Worm (Caenorhabditis elegans) whole organism, L4 larva: ENCODE measurements around the gene nex-4.

Experiments used
- F26F4.8 ChIP-seq: fragments of 200-800 bp; sonication (Bioruptor generic); conservative IDR thresholded peaks from 2 replicates; pipeline ENCODE4 v1.3.6; 2022; ENCODE audit warnings: missing genetic modification characterization, missing compliant biosample characterization
- Y48G9A.11 ChIP-seq: fragments of 200-800 bp; sonication (Bioruptor generic); IDR thresholded peaks from 2 replicates; pipeline ENCODE4 v1.3.6; 2022; ENCODE audit warnings: missing genetic modification reagents, missing genetic modification characterization, missing compliant biosample characterization
- Y5F2A.4 ChIP-seq: fragments of 200-800 bp; sonication (Bioruptor generic); optimal IDR thresholded peaks from 2 replicates; lab custom pipeline; 2018; ENCODE audit warnings: mild to moderate bottlenecking, missing genetic modification characterization, missing compliant biosample characterization
- ZK337.2 ChIP-seq: fragments of 200-800 bp; sonication (Bioruptor generic); IDR thresholded peaks from 2 replicates; pipeline ENCODE4 v1.3.6; 2022; ENCODE audit warnings: missing genetic modification reagents, missing genetic modification characterization, missing compliant biosample characterization
- aha-1 ChIP-seq: fragments of 150-350 bp; peaks from one replicate; lab custom pipeline; 2014; ENCODE audit warnings: missing biosample characterization, missing genetic modification characterization
- attf-4 ChIP-seq: sonication (generic microtip); optimal IDR thresholded peaks from 3 replicates; lab custom pipeline; 2017; ENCODE audit warnings: missing biosample characterization, missing genetic modification characterization
- ceh-20 ChIP-seq: fragments of 200-800 bp; sonication (Bioruptor generic); IDR thresholded peaks from 2 replicates; pipeline ENCODE4 v1.3.6; 2022; ENCODE audit warnings: missing genetic modification reagents, missing genetic modification characterization, missing compliant biosample characterization
- ceh-32 ChIP-seq: sonication (generic microtip); optimal IDR thresholded peaks from 2 replicates; lab custom pipeline; 2016; ENCODE audit warnings: mild to moderate bottlenecking, missing genetic modification characterization, missing compliant biosample characterization; ENCODE audit not compliant: poor library complexity
- ceh-44 ChIP-seq: fragments of 200-800 bp; sonication (Bioruptor generic); IDR thresholded peaks from 2 replicates; pipeline ENCODE4 v1.3.6; 2022; ENCODE audit warnings: missing genetic modification reagents, missing genetic modification characterization, missing compliant biosample characterization
- ceh-62 ChIP-seq: sonication (generic microtip); optimal IDR thresholded peaks from 2 replicates; lab custom pipeline; 2017; ENCODE audit warnings: missing biosample characterization, missing genetic modification characterization
- ctbp-1 ChIP-seq: fragments of 200-800 bp; sonication (Bioruptor generic); IDR thresholded peaks from 2 replicates; pipeline ENCODE4 v1.3.6; 2022; ENCODE audit warnings: missing genetic modification reagents, missing genetic modification characterization, missing compliant biosample characterization
- daf-8 ChIP-seq: fragments of 200-800 bp; sonication (Bioruptor generic); IDR thresholded peaks from 2 replicates; pipeline ENCODE4 v1.3.6; 2022; ENCODE audit warnings: missing genetic modification characterization, missing compliant biosample characterization
- dmd-8 ChIP-seq: fragments of 200-800 bp; sonication (Bioruptor generic); IDR thresholded peaks from 2 replicates; pipeline ENCODE4 v1.3.6; 2022; ENCODE audit warnings: missing genetic modification characterization, missing compliant biosample characterization
- dmd-9 ChIP-seq: fragments of 200-800 bp; sonication (Bioruptor generic); IDR thresholded peaks from 2 replicates; pipeline ENCODE4 v1.3.6; 2022; ENCODE audit warnings: missing genetic modification reagents, missing genetic modification characterization, missing compliant biosample characterization
- dpl-1 ChIP-seq: fragments of 150-350 bp; optimal IDR thresholded peaks from 2 replicates; lab custom pipeline; 2014; ENCODE audit warnings: missing biosample characterization, missing genetic modification reagents, missing genetic modification characterization
- egl-43 ChIP-seq: fragments of 200-800 bp; sonication (Bioruptor generic); IDR thresholded peaks from 2 replicates; pipeline ENCODE4 v1.3.6; 2022; ENCODE audit warnings: missing genetic modification reagents, missing genetic modification characterization, missing compliant biosample characterization
- fkh-10 ChIP-seq: fragments of 150-350 bp; optimal IDR thresholded peaks from 2 replicates; lab custom pipeline; 2014; ENCODE audit warnings: missing biosample characterization, missing genetic modification reagents, missing genetic modification characterization
- fos-1 ChIP-seq: fragments of 150-350 bp; optimal IDR thresholded peaks from 2 replicates; lab custom pipeline; 2014; ENCODE audit warnings: missing biosample characterization, missing genetic modification characterization
- hlh-30 ChIP-seq: sonication (generic microtip); optimal IDR thresholded peaks from 2 replicates; lab custom pipeline; 2017; ENCODE audit warnings: antibody characterized with exemption, mild to moderate bottlenecking, missing genetic modification characterization, missing compliant biosample characterization; ENCODE audit not compliant: insufficient read depth
- lim-7 ChIP-seq: fragments of 200-800 bp; sonication (Bioruptor generic); IDR thresholded peaks from 2 replicates; pipeline ENCODE4 v1.3.6; 2022; ENCODE audit warnings: missing genetic modification characterization, missing compliant biosample characterization
- lin-1 ChIP-seq: fragments of 200-800 bp; sonication (Bioruptor generic); IDR thresholded peaks from 2 replicates; pipeline ENCODE4 v1.3.6; 2022; ENCODE audit warnings: missing genetic modification reagents, missing genetic modification characterization, missing compliant biosample characterization
- lin-13 ChIP-seq: fragments of 150-350 bp; optimal IDR thresholded peaks from 2 replicates; lab custom pipeline; 2014; ENCODE audit warnings: missing biosample characterization, missing genetic modification reagents, missing genetic modification characterization
- lin-15B ChIP-seq: fragments of 150-350 bp; sonication (generic microtip); optimal IDR thresholded peaks from 3 replicates; lab custom pipeline; 2014; ENCODE audit warnings: missing biosample characterization, missing genetic modification characterization
- lin-39 ChIP-seq: fragments of 150-350 bp; optimal IDR thresholded peaks from 2 replicates; lab custom pipeline; 2014; ENCODE audit warnings: missing biosample characterization, missing genetic modification reagents, missing genetic modification characterization
- lsy-2 ChIP-seq, 2 experiments: fragments of 150-350 bp in 1 of 2; sonication (generic microtip) in 1 of 2; optimal IDR thresholded peaks; 2 replicates each; lab custom pipeline; 2014 to 2017; ENCODE audit warnings: missing biosample characterization in 2 of 2, missing genetic modification characterization in 2 of 2
- madf-5 ChIP-seq, 2 experiments: fragments of 200-800 bp; sonication (Bioruptor generic); IDR thresholded peaks; 2 replicates each; pipeline ENCODE4 v1.3.6; 2022; ENCODE audit warnings: missing compliant biosample characterization in 2 of 2, missing genetic modification characterization in 2 of 2
- madf-9 ChIP-seq: fragments of 200-800 bp; sonication (Bioruptor generic); conservative IDR thresholded peaks from 2 replicates; pipeline ENCODE4 v1.3.6; 2022; ENCODE audit warnings: missing genetic modification reagents, missing genetic modification characterization, missing compliant biosample characterization
- mes-2 ChIP-seq: sonication (generic microtip); optimal IDR thresholded peaks from 2 replicates; lab custom pipeline; 2016; ENCODE audit warnings: missing genotype, mild to moderate bottlenecking, missing genetic modification characterization, missing compliant biosample characterization; ENCODE audit not compliant: poor library complexity, severe bottlenecking
- mxl-3 ChIP-seq: fragments of 200-800 bp; sonication (Bioruptor generic); optimal IDR thresholded peaks from 2 replicates; lab custom pipeline; 2018; ENCODE audit warnings: mild to moderate bottlenecking, missing genetic modification characterization, missing compliant biosample characterization
- nhr-237 ChIP-seq: sonication (generic microtip); optimal IDR thresholded peaks from 2 replicates; lab custom pipeline; 2017; ENCODE audit warnings: missing biosample characterization, missing genetic modification characterization
- nhr-28 ChIP-seq: fragments of 150-350 bp; optimal IDR thresholded peaks from 2 replicates; lab custom pipeline; 2014; ENCODE audit warnings: missing biosample characterization, missing genetic modification characterization
- pqm-1 ChIP-seq: sonication (generic microtip); optimal IDR thresholded peaks from 2 replicates; lab custom pipeline; 2017; ENCODE audit warnings: missing biosample characterization, missing genetic modification characterization
- rbr-2 ChIP-seq: sonication (generic microtip); optimal IDR thresholded peaks from 2 replicates; lab custom pipeline; 2016; ENCODE audit warnings: missing genotype, missing genetic modification characterization, missing compliant biosample characterization
- sdz-12 ChIP-seq: fragments of 200-800 bp; sonication (Bioruptor generic); optimal IDR thresholded peaks from 2 replicates; lab custom pipeline; 2018; ENCODE audit warnings: mild to moderate bottlenecking, missing genetic modification characterization, missing compliant biosample characterization
- set-16 ChIP-seq: fragments of 200-800 bp; sonication (Bioruptor generic); IDR thresholded peaks from 2 replicates; pipeline ENCODE4 v1.3.6; 2022; ENCODE audit warnings: missing genetic modification reagents, missing genetic modification characterization, missing compliant biosample characterization
- skn-1 ChIP-seq: fragments of 150-350 bp; optimal IDR thresholded peaks from 2 replicates; lab custom pipeline; 2014; ENCODE audit warnings: missing biosample characterization, missing genetic modification characterization
- snpc-1.2 ChIP-seq: fragments of 200-800 bp; sonication (Bioruptor generic); IDR thresholded peaks from 2 replicates; pipeline ENCODE4 v1.3.6; 2022; ENCODE audit warnings: missing genetic modification reagents, missing genetic modification characterization, missing compliant biosample characterization
- spr-3 ChIP-seq: fragments of 200-800 bp; sonication (Bioruptor generic); optimal IDR thresholded peaks from 2 replicates; lab custom pipeline; 2018; ENCODE audit warnings: mild to moderate bottlenecking, missing genetic modification characterization, missing compliant biosample characterization
- tag-97 ChIP-seq: fragments of 200-800 bp; sonication (Bioruptor generic); IDR thresholded peaks from 2 replicates; pipeline ENCODE4 v1.3.6; 2022; ENCODE audit warnings: missing genetic modification characterization, missing compliant biosample characterization
- unc-39 ChIP-seq: sonication (generic microtip); optimal IDR thresholded peaks from 2 replicates; lab custom pipeline; 2017; ENCODE audit warnings: missing biosample characterization, missing genetic modification characterization
- unc-62 ChIP-seq, 3 experiments: fragments of 150-350 bp in 1 of 3; sonication (generic microtip); optimal IDR thresholded peaks in 2 of 3; peaks in 1 of 3; 1 replicate in 1 of 3; 2 replicates in 2 of 3; lab custom pipeline; 2014 to 2017; ENCODE audit warnings: missing biosample characterization in 3 of 3, missing genetic modification characterization in 3 of 3, missing genetic modification reagents in 3 of 3, missing genotype in 1 of 3
- vab-7 ChIP-seq: fragments of 200-800 bp; sonication (Bioruptor generic); IDR thresholded peaks from 2 replicates; pipeline ENCODE4 v1.3.6; 2022; ENCODE audit warnings: missing genetic modification reagents, missing genetic modification characterization, missing compliant biosample characterization
- zip-11 ChIP-seq: fragments of 200-800 bp; sonication (Bioruptor generic); IDR thresholded peaks from 2 replicates; pipeline ENCODE4 v1.3.6; 2022; ENCODE audit warnings: missing genetic modification characterization, missing compliant biosample characterization
- ztf-11 ChIP-seq: fragments of 150-350 bp; optimal IDR thresholded peaks from 2 replicates; lab custom pipeline; 2014; ENCODE audit warnings: missing biosample characterization, missing genetic modification characterization

The nex-4 gene

ce11 chrV:4851138-4851537 is at the start of gene nex-4:
Gene nex-4, plus strand, starts transcription at chrV:4851438.
- TF ChIP-seq ceh-62 (tag; lab: Kevin White, UChicago), result no peak
- no peak for TF ChIP-seq Y48G9A.11 (GFP tag; lab: Robert Waterston, UW)
- no peak for TF ChIP-seq daf-8 (GFP tag; lab: Robert Waterston, UW)
- no peak for TF ChIP-seq zip-11
- TF ChIP-seq tag-97 (GFP tag; lab: Robert Waterston, UW), result no peak
- TF ChIP-seq ztf-11 (tag; lab: Kevin White, UChicago), result no peak
- no peak for TF ChIP-seq lim-7 (GFP tag; lab: Robert Waterston, UW)
- no peak for TF ChIP-seq ceh-44
- TF ChIP-seq vab-7, result no peak
- no peak for TF ChIP-seq ZK337.2 (GFP tag; lab: Robert Waterston, UW)
- no peak for TF ChIP-seq rbr-2 (tag; lab: Kevin White, UChicago)
- TF ChIP-seq pqm-1, result no peak

ce11 chrV:4801943-4802342 is 49.3 kb upstream of the nex-4 start:
- no peak for TF ChIP-seq nhr-237 (tag; lab: Kevin White, UChicago)
- peak; percentile 30; the same call in 1 of the 2 replicates for TF ChIP-seq snpc-1.2
- no peak for TF ChIP-seq unc-39 (tag; lab: Kevin White, UChicago)
- no peak for TF ChIP-seq lin-15B (tag; lab: Kevin White, UChicago)
- no peak for TF ChIP-seq attf-4 (tag; lab: Kevin White, UChicago)
- TF ChIP-seq dmd-9, result no peak
- peak; percentile 73; the same call in 1 of the 2 replicates for TF ChIP-seq egl-43 (GFP tag; lab: Robert Waterston, UW)
- no peak for TF ChIP-seq Y5F2A.4 (GFP tag; lab: Kevin White, UChicago)
- TF ChIP-seq zip-11, result no peak
- TF ChIP-seq set-16 (GFP tag; lab: Robert Waterston, UW), result peak; percentile 67
- no peak for TF ChIP-seq madf-9 (GFP tag; lab: Robert Waterston, UW)

- TF ChIP-seq lin-13 (GFP tag; lab: Kevin White, UChicago), result no peak
- no peak for TF ChIP-seq nhr-237 (tag; lab: Kevin White, UChicago)
- TF ChIP-seq nhr-28 (tag; lab: Kevin White, UChicago), result no peak
- no peak for TF ChIP-seq dmd-8 (GFP tag; lab: Robert Waterston, UW)
- no peak for TF ChIP-seq aha-1 (tag; lab: Kevin White, UChicago)
These were observed 45.4 kb upstream of the nex-4 start, which contains the start of gene R02F11.3 for ce11 chrV:4805847-4806246. Gene R02F11.3, minus strand, starts transcription at chrV:4805947.

ce11 chrV:4806859-4807258 is 44.4 kb upstream of the nex-4 start:
- no peak for TF ChIP-seq lin-1 (GFP tag; lab: Robert Waterston, UW)
- TF ChIP-seq hlh-30, result peak; percentile 50
- TF ChIP-seq fos-1, result no peak
- peak; percentile 67 for TF ChIP-seq nhr-28 (tag; lab: Kevin White, UChicago)
- peak; percentile 9 for TF ChIP-seq mxl-3
- no peak for TF ChIP-seq dpl-1

- TF ChIP-seq skn-1 (tag; lab: Kevin White, UChicago) (no peak), lin-1 (GFP tag; lab: Robert Waterston, UW) (no peak), ceh-62 (tag; lab: Kevin White, UChicago) (no peak), ceh-20 (no peak), fkh-10 (GFP tag; lab: Kevin White, UChicago) (no peak), dmd-9 (no peak), ceh-32 (tag; lab: Kevin White, UChicago) (no peak), F26F4.8 (no peak), set-16 (GFP tag; lab: Robert Waterston, UW) (peak; percentile 73), unc-62 (GFP tag; optimal IDR thresholded peaks at IDR 0.05 in 1 of 2; lab: Kevin White, UChicago) (peak in 1 of 2 experiments; percentile 94), unc-62 (tag; optimal IDR thresholded peaks at IDR 0.05; lab: Kevin White, UChicago) (no peak), ZK337.2 (GFP tag; lab: Robert Waterston, UW) (no peak), sdz-12 (GFP tag; lab: Kevin White, UChicago) (no peak), unc-39 (tag; lab: Kevin White, UChicago) (no peak), madf-5 (GFP tag; IDR thresholded peaks at IDR 0.05; lab: Robert Waterston, UW) (no peak), lin-39 (tag; lab: Kevin White, UChicago) (no peak), Y5F2A.4 (GFP tag; lab: Kevin White, UChicago) (no peak), fos-1 (no peak), spr-3 (GFP tag; lab: Kevin White, UChicago) (no peak), ctbp-1 (GFP tag; lab: Robert Waterston, UW) (0 out of 2 replicates have a peak, but pooled peaks have one; percentile 17), mes-2 (tag; lab: Kevin White, UChicago) (peak; percentile 62), lsy-2 (tag; optimal IDR thresholded peaks at IDR 0.05; lab: Kevin White, UChicago) (peak in 1 of 2 experiments; percentile 20)
These were observed 40.6 kb upstream of the nex-4 start for ce11 chrV:4810653-4811052.
